Fruit fly (Drosophila melanogaster): Measurements from ENCODE around the gene Cpr65Ax2.

Cpr65Ax2 gene

dm6 chr3L:6192822-6193555, 42.3 kb upstream of the Cpr65Ax2 start, which contains the start of the genes Sf3b6 and Tnpo (continued):
- TF ChIP-seq gfzf (GFP tag; optimal IDR thresholded peaks at IDR 0.05) = peak; percentile 79
- TF ChIP-seq CG33557 (GFP tag; optimal IDR thresholded peaks at IDR 0.05) = peak; percentile 83
- no peak for TF ChIP-seq CG4360 (GFP tag; IDR thresholded peaks at IDR 0.05)
- peak; percentile 85 for TF ChIP-seq CG34422 (GFP tag; IDR thresholded peaks at IDR 0.05)
- TF ChIP-seq Fer1 (GFP tag; optimal IDR thresholded peaks at IDR 0.05) = peak; percentile 70
- peak; percentile 86 for TF ChIP-seq esg (GFP tag; conservative IDR thresholded peaks at IDR 0.05)
- no peak for TF ChIP-seq CG12299 (tag; optimal IDR thresholded peaks at IDR 0.05)
- TF ChIP-seq lmd (GFP tag; IDR thresholded peaks at IDR 0.05) = peak; percentile 85
- peak; percentile 58 for TF ChIP-seq CG1647 (GFP tag; optimal IDR thresholded peaks at IDR 0.05)
- peak; percentile 23 for TF ChIP-seq eyg (GFP tag; optimal IDR thresholded peaks at IDR 0.05)
- TF ChIP-seq Dbx (GFP tag; IDR thresholded peaks at IDR 0.05) = peak; percentile 84
- no peak for TF ChIP-seq CG7963 (GFP tag; IDR thresholded peaks at IDR 0.05; ENCODE audit: partially characterized antibody)
- no peak; the same call in 2 of the 3 replicates for TF ChIP-seq zen2 (GFP tag; IDR thresholded peaks at IDR 0.05; ENCODE audit: partially characterized antibody)
- peak; percentile 82 for TF ChIP-seq ttk (GFP tag; IDR thresholded peaks at IDR 0.05)
- TF ChIP-seq Drgx (GFP tag; IDR thresholded peaks at IDR 0.05) = peak; percentile 61
- peak; percentile 71; the same call in 1 of the 2 replicates for TF ChIP-seq danr (GFP tag; IDR thresholded peaks at IDR 0.05)
- no peak for TF ChIP-seq Abd-B (GFP tag; optimal IDR thresholded peaks at IDR 0.05)
- peak; percentile 75 for TF ChIP-seq CG14014 (GFP tag; IDR thresholded peaks at IDR 0.05)
- TF ChIP-seq slou (GFP tag; optimal IDR thresholded peaks at IDR 0.05) = peak; percentile 82
- peak; percentile 45 for TF ChIP-seq CG3065 (GFP tag; optimal IDR thresholded peaks at IDR 0.05)
- peak; percentile 55 for TF ChIP-seq Deaf1 (tag; optimal IDR thresholded peaks at IDR 0.05)
- TF ChIP-seq lilli (GFP tag; optimal IDR thresholded peaks at IDR 0.05) = peak; percentile 87
- TF ChIP-seq prd (optimal IDR thresholded peaks at IDR 0.05) = no peak
- TF ChIP-seq prd (GFP tag; IDR thresholded peaks at IDR 0.05) = peak; percentile 94
- TF ChIP-seq CG1832 (GFP tag; optimal IDR thresholded peaks at IDR 0.05) = no peak
- TF ChIP-seq CG6813 (GFP tag; optimal IDR thresholded peaks at IDR 0.05) = no peak
- peak; percentile 84 for TF ChIP-seq Hsf (GFP tag; optimal IDR thresholded peaks at IDR 0.05)
- peak; percentile 38; the same call in 1 of the 2 replicates for TF ChIP-seq sim (GFP tag; IDR thresholded peaks at IDR 0.05)
- TF ChIP-seq CG17802 (tag; optimal IDR thresholded peaks at IDR 0.05) = peak; percentile 47
- peak; percentile 71 for TF ChIP-seq CG10979 (tag; optimal IDR thresholded peaks at IDR 0.05)
- peak; percentile 57 for TF ChIP-seq CG17328 (GFP tag; IDR thresholded peaks at IDR 0.05)
- TF ChIP-seq sima (GFP tag; optimal IDR thresholded peaks at IDR 0.05) = no peak
- TF ChIP-seq HLH3B (GFP tag; IDR thresholded peaks at IDR 0.05) = peak; percentile 76
- no peak for TF ChIP-seq chinmo (GFP tag; IDR thresholded peaks at IDR 0.05; ENCODE audit: partially characterized antibody)
- TF ChIP-seq ci (GFP tag; IDR thresholded peaks at IDR 0.05) = peak; percentile 73; the same call in 2 of the 3 replicates
- TF ChIP-seq trem (tag; optimal IDR thresholded peaks at IDR 0.05) = peak; percentile 85
- TF ChIP-seq lov (optimal IDR thresholded peaks at IDR 0.05) = no peak
- TF ChIP-seq lov (GFP tag; IDR thresholded peaks at IDR 0.05) = peak; percentile 56; the same call in 1 of the 3 replicates
- peak; percentile 84 for TF ChIP-seq Med (GFP tag)
- no peak for TF ChIP-seq CG10147 (GFP tag; optimal IDR thresholded peaks at IDR 0.05)
- TF ChIP-seq CG10565 (GFP tag; optimal IDR thresholded peaks at IDR 0.05) = no peak
- peak; percentile 90 for TF ChIP-seq Xbp1 (GFP tag; optimal IDR thresholded peaks at IDR 0.05)
- no peak for TF ChIP-seq corto (GFP tag; optimal IDR thresholded peaks at IDR 0.05)
- TF ChIP-seq CG8765 (GFP tag; IDR thresholded peaks at IDR 0.05) = peak; percentile 76
- no peak for TF ChIP-seq pros (GFP tag; optimal IDR thresholded peaks at IDR 0.05)
- peak; percentile 95 for TF ChIP-seq CG30403 (GFP tag; optimal IDR thresholded peaks at IDR 0.05)
- no peak for TF ChIP-seq exex (tag; optimal IDR thresholded peaks at IDR 0.05)
- TF ChIP-seq bab2 (GFP tag; optimal IDR thresholded peaks at IDR 0.05) = peak; percentile 79
- TF ChIP-seq ATbp (GFP tag; optimal IDR thresholded peaks at IDR 0.05) = no peak
- TF ChIP-seq CG11560 (tag; IDR thresholded peaks at IDR 0.05) = peak; percentile 77
